Fruit fly (Drosophila melanogaster) Kc167 (cell line): Measurements from ENCODE around the gene AsnRS.

Experiments
- Myc ChIP-seq: fragments of >200 bp; optimal IDR thresholded peaks from 2 replicates; lab custom pipeline; 2017; ENCODE audit warnings: missing external identifiers
- Sin3A ChIP-seq: fragments of >200 bp; optimal IDR thresholded peaks from 2 replicates; lab custom pipeline; 2018; ENCODE audit warnings: missing external identifiers
- h ChIP-seq: fragments of >200 bp; optimal IDR thresholded peaks from 3 replicates; lab custom pipeline; 2018; ENCODE audit warnings: missing external identifiers
- ttk ChIP-seq: sonication (Bioruptor generic); optimal IDR thresholded peaks from 2 replicates; lab custom pipeline; 2017; ENCODE audit warnings: missing external identifiers

DNA sequence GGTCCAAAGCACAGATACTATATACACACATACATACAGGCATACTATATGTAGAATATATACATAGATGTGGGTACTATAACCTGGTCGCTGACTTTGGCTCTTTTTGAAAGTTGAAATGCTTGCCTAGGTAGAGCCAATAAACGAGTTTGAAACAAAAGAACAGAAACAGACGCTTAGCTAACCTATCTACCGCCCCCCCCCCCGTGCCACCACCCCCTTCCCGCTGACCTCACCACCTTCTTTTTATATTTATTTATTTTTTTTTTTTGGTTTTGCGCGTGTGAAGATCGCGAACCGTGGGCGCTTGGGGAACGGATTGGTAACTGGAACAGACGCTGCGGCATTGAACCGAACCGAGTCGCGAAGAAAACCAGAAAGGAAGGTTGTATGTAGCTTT, 12.4 kb upstream of the AsnRS start:
- TF ChIP-seq ttk (no peak), Sin3A (lab: Kevin White, UChicago) (no peak), h (lab: Kevin White, UChicago) (no peak), Myc (lab: Kevin White, UChicago) (no peak)
